Worm (Caenorhabditis elegans): Measurements from ENCODE around the gene srab-14.

ce11 chrII:7531478-7531877 lies 32.2 kb upstream of the srab-14 start:
- TF ChIP-seq flt-1 (GFP tag; IDR thresholded peaks at IDR 0.05) (no peak), ztf-29 (GFP tag; IDR thresholded peaks at IDR 0.05) (no peak), T22C8.4 (GFP tag; IDR thresholded peaks at IDR 0.05) (no peak), ref-1 (GFP tag; conservative IDR thresholded peaks at IDR 0.05) (no peak), ztf-23 (GFP tag; IDR thresholded peaks at IDR 0.05) (no peak)

Measured in whole organism, midembryonic.